Worm (Caenorhabditis elegans) whole organism, mixed stage, embryonic: ENCODE data around the gene irld-19.
A peak's percentile ranks its signal among the peaks of the same experiment; 100 is the strongest.

Source experiments
- bed-3 ChIP-seq: fragments of 200-800 bp; sonication (Bioruptor generic); optimal IDR thresholded peaks from 3 replicates; lab custom pipeline; 2018; ENCODE audit warnings: mild to moderate bottlenecking, missing genetic modification characterization, moderate library complexity, missing compliant biosample characterization
- blmp-1 ChIP-seq: fragments of 150-350 bp; optimal IDR thresholded peaks from 2 replicates; lab custom pipeline; 2014; ENCODE audit warnings: missing biosample characterization, missing genetic modification characterization
- ceh-39 ChIP-seq: fragments of 150-350 bp; optimal IDR thresholded peaks from 2 replicates; lab custom pipeline; 2014; ENCODE audit warnings: missing biosample characterization, missing genetic modification characterization
- ceh-43 ChIP-seq: fragments of 200-800 bp; sonication (Bioruptor generic); optimal IDR thresholded peaks from 2 replicates; lab custom pipeline; 2018; ENCODE audit warnings: mild to moderate bottlenecking, missing genetic modification characterization, moderate library complexity, missing compliant biosample characterization
- ces-1 ChIP-seq: fragments of 150-350 bp; optimal IDR thresholded peaks from 2 replicates; lab custom pipeline; 2014; ENCODE audit warnings: missing biosample characterization, missing genetic modification reagents, missing genetic modification characterization
- cnd-1 ChIP-seq: fragments of 200-800 bp; sonication (Bioruptor generic); optimal IDR thresholded peaks from 2 replicates; lab custom pipeline; 2018; ENCODE audit warnings: mild to moderate bottlenecking, missing genetic modification characterization, missing compliant biosample characterization
- drap-1 ChIP-seq: fragments of 200-800 bp; sonication (Bioruptor generic); optimal IDR thresholded peaks from 3 replicates; lab custom pipeline; 2018; ENCODE audit warnings: mild to moderate bottlenecking, missing genetic modification characterization, missing compliant biosample characterization
- elt-1 ChIP-seq: sonication (generic microtip); optimal IDR thresholded peaks from 2 replicates; lab custom pipeline; 2017; ENCODE audit warnings: missing genetic modification characterization, mild to moderate bottlenecking, missing compliant biosample characterization, antibody characterized with exemption, moderate library complexity, borderline replicate concordance; ENCODE audit not compliant: insufficient read depth
- elt-3 ChIP-seq: fragments of 150-350 bp; optimal IDR thresholded peaks from 2 replicates; lab custom pipeline; 2014; ENCODE audit warnings: missing biosample characterization, missing genetic modification characterization
- flh-1 ChIP-seq: fragments of 200-800 bp; sonication (Bioruptor generic); optimal IDR thresholded peaks from 2 replicates; lab custom pipeline; 2018; ENCODE audit warnings: mild to moderate bottlenecking, missing genetic modification characterization, moderate library complexity, missing compliant biosample characterization
- ham-2 ChIP-seq: fragments of 200-800 bp; sonication (Bioruptor generic); optimal IDR thresholded peaks from 2 replicates; lab custom pipeline; 2018; ENCODE audit warnings: mild to moderate bottlenecking, missing genetic modification characterization, missing compliant biosample characterization
- hlh-1 ChIP-seq: fragments of 150-350 bp; optimal IDR thresholded peaks from 2 replicates; lab custom pipeline; 2014; ENCODE audit warnings: missing biosample characterization, missing genetic modification reagents, missing genetic modification characterization
- lin-13 ChIP-seq: fragments of 150-350 bp; optimal IDR thresholded peaks from 2 replicates; lab custom pipeline; 2014; ENCODE audit warnings: missing biosample characterization, missing genetic modification characterization
- lin-32 ChIP-seq: fragments of 200-800 bp; sonication (Bioruptor generic); optimal IDR thresholded peaks from 2 replicates; lab custom pipeline; 2018; ENCODE audit warnings: mild to moderate bottlenecking, missing genetic modification characterization, missing compliant biosample characterization
- lsy-2 ChIP-seq: fragments of 150-350 bp; optimal IDR thresholded peaks from 2 replicates; lab custom pipeline; 2014; ENCODE audit warnings: missing biosample characterization, missing genetic modification characterization
- mep-1 ChIP-seq: fragments of 150-350 bp; optimal IDR thresholded peaks from 2 replicates; lab custom pipeline; 2017; ENCODE audit warnings: missing biosample characterization, missing genetic modification reagents, missing genetic modification characterization, inconsistent platforms
- mls-2 ChIP-seq: sonication (generic microtip); optimal IDR thresholded peaks from 2 replicates; lab custom pipeline; 2016; ENCODE audit warnings: mild to moderate bottlenecking, missing genetic modification characterization, moderate library complexity, missing compliant biosample characterization
- nhr-12 ChIP-seq: fragments of 150-350 bp; optimal IDR thresholded peaks from 2 replicates; lab custom pipeline; 2014; ENCODE audit warnings: missing biosample characterization, missing genetic modification characterization
- nhr-2 ChIP-seq: fragments of 150-350 bp; optimal IDR thresholded peaks from 2 replicates; lab custom pipeline; 2014; ENCODE audit warnings: missing biosample characterization, missing genetic modification characterization
- nhr-237 ChIP-seq: fragments of 150-350 bp; optimal IDR thresholded peaks from 2 replicates; lab custom pipeline; 2014; ENCODE audit warnings: missing biosample characterization, missing genetic modification characterization
- nhr-28 ChIP-seq: fragments of 150-350 bp; optimal IDR thresholded peaks from 2 replicates; lab custom pipeline; 2014; ENCODE audit warnings: missing biosample characterization, missing genetic modification characterization
- nhr-76 ChIP-seq: sonication (generic microtip); optimal IDR thresholded peaks from 2 replicates; lab custom pipeline; 2017; ENCODE audit warnings: missing biosample characterization, missing genetic modification characterization
- pha-4 ChIP-seq: fragments of 150-350 bp; optimal IDR thresholded peaks from 2 replicates; lab custom pipeline; 2018; ENCODE audit warnings: missing biosample characterization, missing genetic modification reagents, missing genetic modification characterization
- sem-2 ChIP-seq: fragments of 200-800 bp; sonication (Bioruptor generic); optimal IDR thresholded peaks from 2 replicates; lab custom pipeline; 2018; ENCODE audit warnings: mild to moderate bottlenecking, missing genetic modification characterization, missing compliant biosample characterization
- snpc-4 ChIP-seq: fragments of 150-350 bp; optimal IDR thresholded peaks from 2 replicates; lab custom pipeline; 2014; ENCODE audit warnings: missing biosample characterization, missing genetic modification characterization
- tbx-8 ChIP-seq: fragments of 200-800 bp; sonication (Bioruptor generic); optimal IDR thresholded peaks from 2 replicates; lab custom pipeline; 2018; ENCODE audit warnings: mild to moderate bottlenecking, missing genetic modification characterization, moderate library complexity, missing compliant biosample characterization
- unc-39 ChIP-seq: fragments of 150-350 bp; optimal IDR thresholded peaks from 2 replicates; lab custom pipeline; 2014; ENCODE audit warnings: missing biosample characterization, missing genetic modification characterization
- zip-8 ChIP-seq: fragments of 150-350 bp; optimal IDR thresholded peaks from 2 replicates; lab custom pipeline; 2014; ENCODE audit warnings: missing biosample characterization, missing genetic modification characterization

irld-19 gene

DNA sequence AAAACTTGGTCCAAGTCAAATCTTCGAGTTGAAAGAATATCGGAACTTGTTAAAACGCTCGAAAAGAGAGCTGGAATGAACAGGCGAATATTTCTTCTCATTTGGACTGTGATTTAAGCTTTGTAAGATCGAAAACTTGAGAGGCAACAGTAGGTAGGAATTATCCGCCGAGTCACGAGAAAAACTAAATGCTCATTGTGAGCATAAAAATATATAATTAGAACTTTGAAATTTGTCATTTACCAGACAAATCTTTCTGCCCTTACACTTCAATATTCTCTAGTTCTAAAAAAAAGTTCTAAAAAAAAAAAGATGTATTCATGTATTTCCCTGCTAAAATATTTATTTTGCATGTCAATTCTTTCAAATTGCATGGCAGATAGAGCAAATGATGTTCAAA, at the start of gene irld-19, which contains the start of gene irld-61:
TSS of gene irld-19 (minus strand) at position 101 of the 400 bp plus-strand sequence.
TSS of gene irld-61 (plus strand) at position 313 of the 400 bp plus-strand sequence.
- TF ChIP-seq blmp-1 (tag; lab: Kevin White, UChicago) (no peak), nhr-2 (tag; lab: Kevin White, UChicago) (no peak), elt-3 (tag; lab: Kevin White, UChicago) (no peak), ces-1 (GFP tag; lab: Kevin White, UChicago) (no peak), flh-1 (GFP tag; lab: Kevin White, UChicago) (no peak), pha-4 (tag; lab: Kevin White, UChicago) (no peak), bed-3 (GFP tag; lab: Kevin White, UChicago) (no peak), ham-2 (no peak), cnd-1 (no peak), hlh-1 (tag; lab: Kevin White, UChicago) (no peak), lsy-2 (tag; lab: Kevin White, UChicago) (no peak), snpc-4 (tag; lab: Kevin White, UChicago) (no peak)

DNA sequence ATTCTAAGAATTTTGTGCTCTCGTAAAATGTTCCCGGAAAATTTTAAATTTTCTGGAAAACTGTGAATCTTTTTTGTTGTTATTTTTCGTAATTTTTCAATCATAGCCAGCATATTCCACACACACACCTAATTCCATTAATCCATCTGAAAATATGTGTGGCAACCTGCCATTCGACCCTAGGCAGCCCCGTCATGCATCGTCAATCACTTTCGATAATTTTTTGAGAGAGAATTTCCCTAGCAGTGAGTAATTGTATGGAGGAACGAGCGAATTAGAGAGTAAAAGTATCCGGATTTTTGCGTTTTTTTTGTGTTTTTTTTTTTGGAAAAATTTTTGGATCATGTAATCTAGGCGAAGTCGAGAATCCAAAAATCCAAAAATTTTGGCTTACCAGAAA, 49.1 kb upstream of the irld-19 start, which contains the start of gene BE10.4:
TSS of gene BE10.4 (plus strand) at position 301 of the 400 bp plus-strand sequence.
- no peak for TF ChIP-seq lin-13 (tag; lab: Kevin White, UChicago)
- no peak for TF ChIP-seq sem-2 (GFP tag; lab: Kevin White, UChicago)
- no peak for TF ChIP-seq ceh-43 (GFP tag; lab: Kevin White, UChicago)
- TF ChIP-seq unc-39 (tag; lab: Kevin White, UChicago), result no peak
- TF ChIP-seq ceh-39, result no peak
- TF ChIP-seq flh-1 (GFP tag; lab: Kevin White, UChicago), result no peak
- no peak for TF ChIP-seq drap-1 (GFP tag; lab: Kevin White, UChicago)
- no peak for TF ChIP-seq nhr-12 (tag; lab: Kevin White, UChicago)
- no peak for TF ChIP-seq zip-8 (tag; lab: Kevin White, UChicago)
- TF ChIP-seq blmp-1 (tag; lab: Kevin White, UChicago), result no peak
- TF ChIP-seq nhr-28 (tag; lab: Kevin White, UChicago), result no peak
- TF ChIP-seq mls-2, result no peak

DNA sequence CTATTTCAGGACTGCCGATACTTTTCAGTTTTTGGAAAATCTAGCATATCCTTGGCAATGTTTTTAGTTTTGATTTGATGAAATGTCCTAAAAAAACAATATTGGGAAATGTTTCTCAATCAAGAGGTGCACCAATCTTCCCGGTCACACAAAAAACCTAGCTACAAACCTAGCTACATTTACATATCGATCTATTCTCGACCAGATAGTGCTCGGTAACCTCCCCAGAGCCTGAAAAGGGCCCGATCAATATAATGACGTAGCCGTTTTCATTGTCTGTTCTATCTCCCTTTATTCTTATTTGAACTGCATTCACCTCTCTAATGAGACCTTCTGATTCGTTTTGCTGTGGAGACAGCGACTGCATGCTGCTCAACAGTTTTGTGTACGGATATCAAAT, 43.6 kb upstream of the irld-19 start, which contains the start of gene BE10.3:
TSS of gene BE10.3 (plus strand) at position 301 of the 400 bp plus-strand sequence.
- TF ChIP-seq nhr-237 (tag; lab: Kevin White, UChicago) (no peak), hlh-1 (tag; lab: Kevin White, UChicago) (no peak), unc-39 (tag; lab: Kevin White, UChicago) (no peak), sem-2 (GFP tag; lab: Kevin White, UChicago) (no peak), elt-1 (tag; lab: Kevin White, UChicago) (no peak), zip-8 (tag; lab: Kevin White, UChicago) (no peak), lsy-2 (tag; lab: Kevin White, UChicago) (no peak), mep-1 (tag; lab: Kevin White, UChicago) (no peak), ham-2 (no peak), elt-3 (tag; lab: Kevin White, UChicago) (no peak)

DNA sequence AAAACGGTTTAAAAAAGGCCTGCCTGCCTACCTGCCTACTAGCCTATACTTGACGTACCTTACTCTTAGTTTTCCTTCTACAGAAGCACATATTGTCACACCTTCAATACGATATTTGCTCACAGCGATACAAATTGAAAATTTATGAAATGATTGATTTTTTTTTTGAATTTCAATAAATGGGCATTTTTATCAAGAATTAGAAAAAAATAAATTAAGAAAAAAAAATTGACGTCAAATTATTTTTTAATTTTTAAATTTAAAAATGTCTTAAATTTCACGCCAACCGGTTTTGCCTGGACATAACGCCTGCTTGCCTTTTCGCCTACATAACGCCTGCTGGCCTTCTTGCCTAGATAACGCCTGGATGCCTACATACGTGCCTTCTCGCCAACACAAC, 42.6 kb upstream of the irld-19 start, which contains the start of gene BE10.5:
TSS of gene BE10.5 (minus strand) at position 101 of the 400 bp plus-strand sequence.
- no peak for TF ChIP-seq nhr-2 (tag; lab: Kevin White, UChicago)
- no peak for TF ChIP-seq nhr-76 (tag; lab: Kevin White, UChicago)
- TF ChIP-seq sem-2 (GFP tag; lab: Kevin White, UChicago), result no peak
- TF ChIP-seq ceh-43 (GFP tag; lab: Kevin White, UChicago), result no peak
- no peak for TF ChIP-seq lin-32 (GFP tag; lab: Kevin White, UChicago)
- no peak for TF ChIP-seq zip-8 (tag; lab: Kevin White, UChicago)
- TF ChIP-seq nhr-237 (tag; lab: Kevin White, UChicago), result no peak
- TF ChIP-seq nhr-12 (tag; lab: Kevin White, UChicago), result no peak
- no peak for TF ChIP-seq ceh-39
- TF ChIP-seq tbx-8, result no peak

DNA sequence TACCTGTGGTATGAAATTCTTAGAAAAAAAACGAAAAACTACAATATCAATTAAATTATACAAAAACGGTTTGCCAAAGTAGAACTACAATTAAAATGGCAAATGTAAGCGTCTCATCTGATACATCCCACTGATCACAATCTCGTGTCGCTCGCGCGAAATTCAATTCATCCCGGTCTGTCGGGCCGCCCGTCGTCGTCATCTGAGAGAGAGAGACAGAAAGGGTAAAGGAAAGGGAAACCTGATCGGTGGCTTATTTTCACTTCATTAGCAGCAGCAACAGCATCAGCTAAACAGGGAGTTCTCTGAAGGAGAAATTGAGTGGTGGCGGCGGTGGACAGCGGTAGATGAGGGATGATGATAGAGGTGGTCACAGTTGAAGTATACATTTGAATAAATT, 36.4 kb upstream of the irld-19 start:
- TF ChIP-seq nhr-76 (tag; lab: Kevin White, UChicago) (no peak), ces-1 (GFP tag; lab: Kevin White, UChicago) (no peak), blmp-1 (tag; lab: Kevin White, UChicago) (peak; percentile 96), elt-1 (tag; lab: Kevin White, UChicago) (peak; percentile 70), nhr-237 (tag; lab: Kevin White, UChicago) (no peak), ham-2 (peak; percentile 95), lsy-2 (tag; lab: Kevin White, UChicago) (no peak), cnd-1 (no peak)
